Worm (Caenorhabditis elegans) whole organism, young adult: ENCODE data around the gene szy-20.

ENCODE experiments used
- B0019.2 ChIP-seq: fragments of 200-800 bp; sonication (Bioruptor generic); conservative IDR thresholded peaks from 2 replicates; pipeline ENCODE4 v1.3.6; 2022; ENCODE audit warnings: missing genetic modification reagents, missing genetic modification characterization, missing compliant biosample characterization
- B0035.1 ChIP-seq: sonication (generic microtip); optimal IDR thresholded peaks from 2 replicates; lab custom pipeline; 2016; ENCODE audit warnings: missing genetic modification characterization, mild to moderate bottlenecking, missing compliant biosample characterization, missing genotype, missing genetic modification reagents
- T26A5.8 ChIP-seq: sonication (generic microtip); optimal IDR thresholded peaks from 2 replicates; lab custom pipeline; 2016; ENCODE audit warnings: missing genetic modification characterization, missing compliant biosample characterization
- Y79H2A.3 ChIP-seq: fragments of 200-800 bp; sonication (Bioruptor generic); conservative IDR thresholded peaks from 2 replicates; pipeline ENCODE4 v1.3.6; 2022; ENCODE audit warnings: missing genetic modification reagents, missing genetic modification characterization, missing compliant biosample characterization
- ama-1 ChIP-seq, 3 experiments: fragments of 150-350 bp in 1 of 3; sonication (generic microtip) in 2 of 3; optimal IDR thresholded peaks; 2 replicates each; lab custom pipeline; 2014 to 2018; ENCODE audit warnings: missing biosample characterization in 2 of 3, missing genetic modification characterization in 2 of 3, missing genetic modification reagents in 2 of 3
- let-526 ChIP-seq: fragments of 200-800 bp; sonication (Bioruptor generic); IDR thresholded peaks from 2 replicates; pipeline ENCODE4 v1.3.6; 2022; ENCODE audit warnings: missing genetic modification reagents, missing genetic modification characterization, missing compliant biosample characterization
- lin-35 ChIP-seq, 3 experiments: fragments of 150-350 bp in 2 of 3; sonication (generic microtip) in 1 of 3; optimal IDR thresholded peaks; 2 replicates each; lab custom pipeline; 2014 to 2018; ENCODE audit warnings: missing biosample characterization in 3 of 3, missing genetic modification characterization in 3 of 3, missing genetic modification reagents in 3 of 3
- nhr-120 ChIP-seq: fragments of 200-800 bp; sonication (Bioruptor generic); IDR thresholded peaks from 2 replicates; pipeline ENCODE4 v1.3.6; 2022; ENCODE audit warnings: missing genetic modification characterization, missing compliant biosample characterization
- nhr-179 ChIP-seq: sonication (generic microtip); optimal IDR thresholded peaks from 2 replicates; lab custom pipeline; 2016; ENCODE audit warnings: mild to moderate bottlenecking, missing genetic modification characterization, missing compliant biosample characterization
- snpc-4 ChIP-seq, 5 experiments: fragments of 150-350 bp in 1 of 5; sonication (generic microtip) in 4 of 5; optimal IDR thresholded peaks; 2 replicates each; lab custom pipeline; 2014 to 2018; ENCODE audit warnings: missing genetic modification characterization in 5 of 5, missing biosample characterization in 3 of 5, antibody characterized with exemption in 2 of 5, mild to moderate bottlenecking in 2 of 5, missing compliant biosample characterization in 2 of 5, missing genotype in 2 of 5, moderate library complexity in 2 of 5, missing genetic modification reagents in 1 of 5
- unc-130 ChIP-seq: sonication (generic microtip); optimal IDR thresholded peaks from 2 replicates; lab custom pipeline; 2016; ENCODE audit warnings: missing genetic modification reagents, missing genetic modification characterization, missing compliant biosample characterization

- TF ChIP-seq B0035.1 (tag; lab: Kevin White, UChicago), result no peak
- TF ChIP-seq ama-1 (optimal IDR thresholded peaks at IDR 0.05; lab: Kevin White, UChicago), result no peak
- no peak for TF ChIP-seq ama-1 (GFP tag; optimal IDR thresholded peaks at IDR 0.05; lab: Kevin White, UChicago)
- no peak for TF ChIP-seq T26A5.8
- no peak for TF ChIP-seq unc-130
- no peak for TF ChIP-seq lin-35 (GFP tag; optimal IDR thresholded peaks at IDR 0.05; lab: Kevin White, UChicago)
- no peak for TF ChIP-seq Y79H2A.3
- TF ChIP-seq nhr-120 (GFP tag; lab: Robert Waterston, UW), result no peak
- TF ChIP-seq B0019.2 (GFP tag; lab: Robert Waterston, UW), result no peak
- no peak for TF ChIP-seq snpc-4 (GFP tag; optimal IDR thresholded peaks at IDR 0.05; lab: Kevin White, UChicago)
- no peak for TF ChIP-seq snpc-4 (tag; optimal IDR thresholded peaks at IDR 0.05; lab: Kevin White, UChicago)
- no peak for TF ChIP-seq nhr-179 (tag; lab: Kevin White, UChicago)
- no peak for TF ChIP-seq let-526
These were observed 10.1 kb downstream of the szy-20 start for ce11 chrII:8959081-8959480.
